Worm (Caenorhabditis elegans): ENCODE measurements around the gene far-8.

DNA sequence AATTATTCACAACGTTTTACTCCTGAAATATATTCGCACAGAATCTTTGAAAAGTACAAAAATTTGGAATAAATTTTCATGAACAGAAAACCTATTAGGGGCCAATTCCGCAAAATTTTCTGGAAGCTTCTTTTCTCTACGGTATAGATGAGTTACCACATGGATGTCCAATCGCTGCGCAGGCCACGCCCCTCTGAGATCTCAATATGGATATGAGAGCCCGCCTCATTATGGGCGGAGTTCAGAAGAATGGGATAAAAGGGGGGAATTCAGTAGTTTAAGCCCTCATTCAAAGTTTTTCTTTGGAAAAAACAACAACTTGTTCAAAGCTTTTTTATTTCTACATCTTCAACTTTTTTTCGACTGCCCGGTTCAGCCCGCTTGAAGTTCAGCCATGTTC is 31.2 kb upstream of the far-8 start, which contains the start of gene daf-7:
- no peak for TF ChIP-seq cog-1 (tag; optimal IDR thresholded peaks at IDR 0.05)
- no peak for TF ChIP-seq tab-1 (GFP tag; IDR thresholded peaks at IDR 0.05)
- no peak for TF ChIP-seq T22C8.4 (GFP tag; IDR thresholded peaks at IDR 0.05)
- TF ChIP-seq ztf-29 (GFP tag; IDR thresholded peaks at IDR 0.05): no peak
- TF ChIP-seq ref-1 (GFP tag; conservative IDR thresholded peaks at IDR 0.05): no peak

Measured in whole organism, midembryonic.